Fruit fly (Drosophila melanogaster) S2 (cell line): ENCODE data around the gene daed.

Source experiments
- CG8478 ChIP-seq: fragments of >200 bp; optimal IDR thresholded peaks from 2 replicates; lab custom pipeline; 2018
- CTCF ChIP-seq, 2 experiments: fragments of >200 bp; optimal IDR thresholded peaks; 2 replicates each; lab custom pipeline; 2018

dm6 chr2L:2196590-2197474, 19.3 kb downstream of the daed start:
- TF ChIP-seq CTCF (optimal IDR thresholded peaks at IDR 0.05; lab: Kevin White, UChicago) (no peak), CG8478 (lab: Kevin White, UChicago) (no peak)
